Fruit fly (Drosophila melanogaster) Kc167 (cell line): ENCODE results near the gene escl.

Experiments used
- Sin3A ChIP-seq: fragments of >200 bp; optimal IDR thresholded peaks from 2 replicates; lab custom pipeline; 2018; ENCODE audit warnings: missing external identifiers
- h ChIP-seq: fragments of >200 bp; optimal IDR thresholded peaks from 3 replicates; lab custom pipeline; 2018; ENCODE audit warnings: missing external identifiers
- insv ChIP-seq: fragments of >200 bp; optimal IDR thresholded peaks from 3 replicates; lab custom pipeline; 2018; ENCODE audit warnings: missing external identifiers
- psq ChIP-seq: fragments of >200 bp; optimal IDR thresholded peaks from 2 replicates; lab custom pipeline; 2017; ENCODE audit warnings: missing external identifiers
- ttk ChIP-seq: sonication (Bioruptor generic); optimal IDR thresholded peaks from 2 replicates; lab custom pipeline; 2017; ENCODE audit warnings: missing external identifiers

- TF ChIP-seq Sin3A (lab: Kevin White, UChicago) (no peak), psq (lab: Kevin White, UChicago) (no peak), insv (lab: Kevin White, UChicago) (no peak), h (lab: Kevin White, UChicago) (no peak), ttk (lab: Kevin White, UChicago) (no peak)
Measured at dm6 chr2L:12033890-12034289, 43.2 kb downstream of the escl start, which contains the start of gene CG18788.
